Fruit fly (Drosophila melanogaster): ENCODE measurements around the gene AP-1-2beta.

The AP-1-2beta gene

dm6 chrX:19769821-19770519, 39.2 kb downstream of the AP-1-2beta start:
- no peak for TF ChIP-seq cic (GFP tag; optimal IDR thresholded peaks at IDR 0.05)
- TF ChIP-seq kay (GFP tag; ENCODE audit: borderline replicate concordance) = no peak
- no peak for TF ChIP-seq Clk (GFP tag; optimal IDR thresholded peaks at IDR 0.05)
- TF ChIP-seq bab1 (GFP tag; optimal IDR thresholded peaks at IDR 0.05) = no peak
- no peak for TF ChIP-seq CG11617 (GFP tag; optimal IDR thresholded peaks at IDR 0.05)
- TF ChIP-seq Crg-1 (GFP tag; optimal IDR thresholded peaks at IDR 0.05) = no peak
- no peak for TF ChIP-seq CG1620 (GFP tag; optimal IDR thresholded peaks at IDR 0.05)
- no peak for TF ChIP-seq CG5204 (GFP tag; optimal IDR thresholded peaks at IDR 0.05)
- TF ChIP-seq CG14711 (tag; optimal IDR thresholded peaks at IDR 0.05) = no peak
- no peak for TF ChIP-seq Hr96 (GFP tag; optimal IDR thresholded peaks at IDR 0.05)
- no peak for TF ChIP-seq CG7101 (tag; optimal IDR thresholded peaks at IDR 0.05)
- no peak for TF ChIP-seq CG33017 (tag; optimal IDR thresholded peaks at IDR 0.05)
- no peak for TF ChIP-seq CG7045 (GFP tag; optimal IDR thresholded peaks at IDR 0.05)
- no peak for TF ChIP-seq Mnt (GFP tag; optimal IDR thresholded peaks at IDR 0.05)
- no peak for TF ChIP-seq tj (GFP tag; optimal IDR thresholded peaks at IDR 0.05)
- no peak for TF ChIP-seq ovo (GFP tag; optimal IDR thresholded peaks at IDR 0.05)
- no peak for TF ChIP-seq toe (GFP tag; optimal IDR thresholded peaks at IDR 0.05)
- no peak for TF ChIP-seq CG12768 (GFP tag; optimal IDR thresholded peaks at IDR 0.05)
- no peak for TF ChIP-seq cnc (optimal IDR thresholded peaks at IDR 0.05)

- TF ChIP-seq pad (GFP tag; optimal IDR thresholded peaks at IDR 0.05) (no peak), bab1 (GFP tag; optimal IDR thresholded peaks at IDR 0.05) (no peak), Mnt (GFP tag; optimal IDR thresholded peaks at IDR 0.05) (no peak), CG33017 (tag; optimal IDR thresholded peaks at IDR 0.05) (no peak), cnc (optimal IDR thresholded peaks at IDR 0.05) (no peak), ovo (GFP tag; optimal IDR thresholded peaks at IDR 0.05) (no peak), tj (GFP tag; optimal IDR thresholded peaks at IDR 0.05) (no peak), Hr96 (GFP tag; optimal IDR thresholded peaks at IDR 0.05) (no peak), CG1620 (GFP tag; optimal IDR thresholded peaks at IDR 0.05) (no peak), CG11617 (GFP tag; optimal IDR thresholded peaks at IDR 0.05) (no peak), CG14711 (tag; optimal IDR thresholded peaks at IDR 0.05) (no peak), CG7045 (GFP tag; optimal IDR thresholded peaks at IDR 0.05) (no peak), cic (GFP tag; optimal IDR thresholded peaks at IDR 0.05) (no peak)
Measured at dm6 chrX:19772002-19772622, 41.3 kb downstream of the AP-1-2beta start.

dm6 chrX:19773734-19774702, 43.2 kb downstream of the AP-1-2beta start:
- TF ChIP-seq CG5204 (GFP tag; optimal IDR thresholded peaks at IDR 0.05) (no peak), Mnt (GFP tag; optimal IDR thresholded peaks at IDR 0.05) (no peak), Clk (GFP tag; optimal IDR thresholded peaks at IDR 0.05) (no peak), Crg-1 (GFP tag; optimal IDR thresholded peaks at IDR 0.05) (no peak), CG12768 (GFP tag; optimal IDR thresholded peaks at IDR 0.05) (no peak), bab1 (GFP tag; optimal IDR thresholded peaks at IDR 0.05) (no peak)

dm6 chrX:19775055-19775645, 44.3 kb downstream of the AP-1-2beta start:
- TF ChIP-seq tj (GFP tag; optimal IDR thresholded peaks at IDR 0.05) (no peak), pad (GFP tag; optimal IDR thresholded peaks at IDR 0.05) (no peak), ovo (GFP tag; optimal IDR thresholded peaks at IDR 0.05) (no peak), CG14711 (tag; optimal IDR thresholded peaks at IDR 0.05) (no peak), kay (GFP tag; ENCODE audit: borderline replicate concordance) (no peak), Clk (GFP tag; optimal IDR thresholded peaks at IDR 0.05) (no peak), CG7101 (tag; optimal IDR thresholded peaks at IDR 0.05) (no peak), cnc (optimal IDR thresholded peaks at IDR 0.05) (no peak), bab1 (GFP tag; optimal IDR thresholded peaks at IDR 0.05) (no peak), Crg-1 (GFP tag; optimal IDR thresholded peaks at IDR 0.05) (no peak), Mnt (GFP tag; optimal IDR thresholded peaks at IDR 0.05) (no peak), CG5204 (GFP tag; optimal IDR thresholded peaks at IDR 0.05) (no peak), CG1620 (GFP tag; optimal IDR thresholded peaks at IDR 0.05) (no peak), CG33017 (tag; optimal IDR thresholded peaks at IDR 0.05) (no peak), CG11617 (GFP tag; optimal IDR thresholded peaks at IDR 0.05) (no peak), cic (GFP tag; optimal IDR thresholded peaks at IDR 0.05) (no peak), CG12768 (GFP tag; optimal IDR thresholded peaks at IDR 0.05) (no peak), Hr96 (GFP tag; optimal IDR thresholded peaks at IDR 0.05) (no peak), toe (GFP tag; optimal IDR thresholded peaks at IDR 0.05) (no peak), CG7045 (GFP tag; optimal IDR thresholded peaks at IDR 0.05) (no peak)

DNA sequence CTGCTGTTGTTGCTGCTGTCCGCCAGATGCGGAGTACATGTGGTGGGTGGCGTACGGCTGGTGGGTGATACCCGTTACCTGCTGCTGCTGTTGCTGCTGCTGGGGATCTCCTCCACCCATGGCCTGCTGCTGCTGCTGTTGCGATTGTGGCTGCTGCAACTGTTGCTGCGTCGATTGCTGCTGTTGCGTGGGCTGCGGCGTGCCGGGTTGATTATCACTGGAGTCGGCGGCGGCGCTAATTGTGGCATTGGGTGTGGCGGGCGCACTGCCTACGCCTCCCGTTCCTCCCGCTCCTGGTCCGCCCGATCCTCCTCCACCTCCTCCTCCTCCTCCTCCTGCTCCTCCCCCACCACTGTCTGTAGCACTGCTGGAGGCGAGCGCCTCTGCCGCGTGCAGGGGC, 51.1 kb downstream of the AP-1-2beta start:
- TF ChIP-seq CG14711 (tag; optimal IDR thresholded peaks at IDR 0.05) (no peak), kay (GFP tag; ENCODE audit: borderline replicate concordance) (no peak), cnc (optimal IDR thresholded peaks at IDR 0.05) (no peak), Crg-1 (GFP tag; optimal IDR thresholded peaks at IDR 0.05) (no peak), ovo (GFP tag; optimal IDR thresholded peaks at IDR 0.05) (no peak), CG5204 (GFP tag; optimal IDR thresholded peaks at IDR 0.05) (no peak), Hr96 (GFP tag; optimal IDR thresholded peaks at IDR 0.05) (no peak), CG11617 (GFP tag; optimal IDR thresholded peaks at IDR 0.05) (no peak)
